Worm (Caenorhabditis elegans) whole organism, L1 larva: ENCODE data around the gene Y25C1A.14.
A peak's percentile ranks its signal among the peaks of the same experiment; 100 is the strongest.

ENCODE experiments used
- C04F5.9 ChIP-seq: sonication (generic microtip); optimal IDR thresholded peaks from 2 replicates; lab custom pipeline; 2016; ENCODE audit warnings: missing genetic modification characterization, missing compliant biosample characterization
- F16B12.6 ChIP-seq: fragments of 150-350 bp; optimal IDR thresholded peaks from 2 replicates; lab custom pipeline; 2014; ENCODE audit warnings: missing biosample characterization, missing genetic modification characterization
- Y116A8C.19 ChIP-seq: sonication (generic microtip); optimal IDR thresholded peaks from 2 replicates; lab custom pipeline; 2016; ENCODE audit warnings: missing compliant biosample characterization, missing genetic modification characterization, borderline replicate concordance
- aha-1 ChIP-seq: fragments of 150-350 bp; optimal IDR thresholded peaks from 2 replicates; lab custom pipeline; 2014; ENCODE audit warnings: missing biosample characterization, missing genetic modification characterization
- ama-1 ChIP-seq: fragments of 150-350 bp; optimal IDR thresholded peaks from 2 replicates; lab custom pipeline; 2014
- ceh-63 ChIP-seq: fragments of 200-800 bp; sonication (Bioruptor generic); optimal IDR thresholded peaks from 2 replicates; lab custom pipeline; 2018; ENCODE audit warnings: mild to moderate bottlenecking, missing genetic modification characterization, missing compliant biosample characterization
- ceh-8 ChIP-seq: fragments of 200-800 bp; sonication (Bioruptor generic); optimal IDR thresholded peaks from 2 replicates; lab custom pipeline; 2018; ENCODE audit warnings: mild to moderate bottlenecking, missing genetic modification characterization, moderate library complexity, missing compliant biosample characterization
- ceh-82 ChIP-seq, 3 experiments: fragments of 150-350 bp in 1 of 3; sonication (generic microtip) in 2 of 3; optimal IDR thresholded peaks; 2 replicates each; lab custom pipeline; 2014 to 2017; ENCODE audit warnings: missing biosample characterization in 3 of 3, missing genetic modification characterization in 3 of 3
- dsc-1 ChIP-seq: sonication (generic microtip); optimal IDR thresholded peaks from 2 replicates; lab custom pipeline; 2016; ENCODE audit warnings: mild to moderate bottlenecking, missing genetic modification characterization, missing compliant biosample characterization
- efl-1 ChIP-seq, 4 experiments: fragments of 150-350 bp; optimal IDR thresholded peaks in 3 of 4; peaks in 1 of 4; 1 replicate in 1 of 4; 2 replicates in 3 of 4; lab custom pipeline; 2014; ENCODE audit warnings: missing biosample characterization in 2 of 4, missing genetic modification characterization in 2 of 4, missing genetic modification reagents in 2 of 4
- egl-13 ChIP-seq: sonication (generic microtip); optimal IDR thresholded peaks from 2 replicates; lab custom pipeline; 2016; ENCODE audit warnings: missing genotype, missing genetic modification reagents, missing genetic modification characterization, missing compliant biosample characterization
- elt-3 ChIP-seq, 6 experiments: fragments of 150-350 bp in 1 of 6; sonication (generic microtip); optimal IDR thresholded peaks; 2 replicates each; lab custom pipeline; 2017 to 2018; ENCODE audit warnings: missing biosample characterization in 6 of 6, missing genetic modification characterization in 6 of 6, inconsistent platforms in 1 of 6
- fkh-10 ChIP-seq: sonication (generic microtip); optimal IDR thresholded peaks from 2 replicates; lab custom pipeline; 2017; ENCODE audit warnings: missing biosample characterization, missing genetic modification reagents, missing genetic modification characterization
- fkh-4 ChIP-seq: sonication (generic microtip); optimal IDR thresholded peaks from 2 replicates; lab custom pipeline; 2016; ENCODE audit warnings: missing compliant biosample characterization, missing genetic modification characterization, borderline replicate concordance
- fkh-8 ChIP-seq: sonication (generic microtip); optimal IDR thresholded peaks from 2 replicates; lab custom pipeline; 2016; ENCODE audit warnings: mild to moderate bottlenecking, missing genetic modification characterization, missing compliant biosample characterization
- grh-1 ChIP-seq: fragments of 200-800 bp; sonication (Bioruptor generic); IDR thresholded peaks from 2 replicates; pipeline ENCODE4 v1.3.6; 2022; ENCODE audit warnings: missing genetic modification reagents, missing genetic modification characterization, missing compliant biosample characterization
- hlh-17 ChIP-seq: fragments of 200-800 bp; sonication (Bioruptor generic); optimal IDR thresholded peaks from 2 replicates; lab custom pipeline; 2018; ENCODE audit warnings: missing genetic modification characterization, mild to moderate bottlenecking, missing compliant biosample characterization, moderate library complexity, borderline replicate concordance
- hlh-4 ChIP-seq: sonication (generic microtip); optimal IDR thresholded peaks from 2 replicates; lab custom pipeline; 2016; ENCODE audit warnings: mild to moderate bottlenecking, missing genetic modification characterization, missing compliant biosample characterization
- lin-35 ChIP-seq, 2 experiments: fragments of 150-350 bp; optimal IDR thresholded peaks; 2 replicates each; lab custom pipeline; 2014; ENCODE audit warnings: missing biosample characterization in 2 of 2, missing genetic modification characterization in 2 of 2, missing genetic modification reagents in 2 of 2
- lin-39 ChIP-seq: fragments of 150-350 bp; optimal IDR thresholded peaks from 2 replicates; lab custom pipeline; 2014; ENCODE audit warnings: missing biosample characterization, missing genetic modification reagents, missing genetic modification characterization
- lir-3 ChIP-seq: sonication (generic microtip); optimal IDR thresholded peaks from 2 replicates; lab custom pipeline; 2016; ENCODE audit warnings: mild to moderate bottlenecking, missing genetic modification characterization, moderate library complexity, missing compliant biosample characterization; ENCODE audit not compliant: poor library complexity
- mef-2 ChIP-seq: fragments of 150-350 bp; optimal IDR thresholded peaks from 2 replicates; lab custom pipeline; 2014; ENCODE audit warnings: missing biosample characterization, missing genetic modification characterization
- nhr-11 ChIP-seq: fragments of 150-350 bp; optimal IDR thresholded peaks from 2 replicates; lab custom pipeline; 2014; ENCODE audit warnings: missing biosample characterization, missing genetic modification characterization
- nhr-20 ChIP-seq: sonication (generic microtip); optimal IDR thresholded peaks from 2 replicates; lab custom pipeline; 2016; ENCODE audit warnings: mild to moderate bottlenecking, missing genetic modification characterization, missing compliant biosample characterization
- nhr-28 ChIP-seq: fragments of 150-350 bp; optimal IDR thresholded peaks from 2 replicates; lab custom pipeline; 2014; ENCODE audit warnings: missing biosample characterization, missing genetic modification characterization
- nhr-71 ChIP-seq: sonication (generic microtip); optimal IDR thresholded peaks from 2 replicates; lab custom pipeline; 2016; ENCODE audit warnings: mild to moderate bottlenecking, missing genetic modification characterization, moderate library complexity, missing compliant biosample characterization
- nhr-77 ChIP-seq: fragments of 150-350 bp; optimal IDR thresholded peaks from 2 replicates; lab custom pipeline; 2014; ENCODE audit warnings: missing biosample characterization, missing genetic modification characterization
- pag-3 ChIP-seq: sonication (generic microtip); optimal IDR thresholded peaks from 2 replicates; lab custom pipeline; 2017; ENCODE audit warnings: missing genetic modification characterization, mild to moderate bottlenecking, missing compliant biosample characterization, antibody characterized with exemption, borderline replicate concordance; ENCODE audit not compliant: insufficient read depth
- snpc-4 ChIP-seq: fragments of 150-350 bp; optimal IDR thresholded peaks from 2 replicates; lab custom pipeline; 2014; ENCODE audit warnings: missing biosample characterization, missing genetic modification characterization
- sox-4 ChIP-seq: sonication (generic microtip); optimal IDR thresholded peaks from 2 replicates; lab custom pipeline; 2016; ENCODE audit warnings: missing genetic modification characterization, missing compliant biosample characterization
- sptf-1 ChIP-seq: fragments of 150-350 bp; optimal IDR thresholded peaks from 2 replicates; lab custom pipeline; 2014; ENCODE audit warnings: missing biosample characterization, missing genetic modification characterization
- sup-37 ChIP-seq: fragments of 200-800 bp; sonication (Bioruptor generic); optimal IDR thresholded peaks from 2 replicates; lab custom pipeline; 2018; ENCODE audit warnings: mild to moderate bottlenecking, missing genetic modification characterization, missing compliant biosample characterization
- swsn-7 ChIP-seq: sonication (generic microtip); optimal IDR thresholded peaks from 2 replicates; lab custom pipeline; 2016; ENCODE audit warnings: missing genetic modification characterization, missing compliant biosample characterization
- unc-30 ChIP-seq: sonication (generic microtip); optimal IDR thresholded peaks from 2 replicates; lab custom pipeline; 2017; ENCODE audit warnings: missing biosample characterization, missing genetic modification characterization
- unc-62 ChIP-seq: fragments of 150-350 bp; optimal IDR thresholded peaks from 2 replicates; lab custom pipeline; 2014; ENCODE audit warnings: missing biosample characterization, missing genetic modification reagents, missing genetic modification characterization
- unc-98 ChIP-seq: fragments of 200-800 bp; sonication (Bioruptor generic); IDR thresholded peaks from 2 replicates; pipeline ENCODE4 v1.3.6; 2022; ENCODE audit warnings: missing genetic modification characterization, missing compliant biosample characterization
- xbp-1 ChIP-seq: sonication (generic microtip); optimal IDR thresholded peaks from 2 replicates; lab custom pipeline; 2016; ENCODE audit warnings: missing genetic modification characterization, missing compliant biosample characterization
- zag-1 ChIP-seq: fragments of 150-350 bp; optimal IDR thresholded peaks from 2 replicates; lab custom pipeline; 2014; ENCODE audit warnings: missing biosample characterization, missing genetic modification characterization
- zip-4 ChIP-seq: fragments of 200-800 bp; sonication (Bioruptor generic); optimal IDR thresholded peaks from 2 replicates; lab custom pipeline; 2018; ENCODE audit warnings: mild to moderate bottlenecking, missing genetic modification characterization, moderate library complexity, missing compliant biosample characterization
- ztf-11 ChIP-seq, 2 experiments: sonication (generic microtip); optimal IDR thresholded peaks; 2 replicates each; lab custom pipeline; 2016 to 2017; ENCODE audit warnings: missing genetic modification characterization in 2 of 2, missing biosample characterization in 1 of 2, missing compliant biosample characterization in 1 of 2

The Y25C1A.14 gene

DNA sequence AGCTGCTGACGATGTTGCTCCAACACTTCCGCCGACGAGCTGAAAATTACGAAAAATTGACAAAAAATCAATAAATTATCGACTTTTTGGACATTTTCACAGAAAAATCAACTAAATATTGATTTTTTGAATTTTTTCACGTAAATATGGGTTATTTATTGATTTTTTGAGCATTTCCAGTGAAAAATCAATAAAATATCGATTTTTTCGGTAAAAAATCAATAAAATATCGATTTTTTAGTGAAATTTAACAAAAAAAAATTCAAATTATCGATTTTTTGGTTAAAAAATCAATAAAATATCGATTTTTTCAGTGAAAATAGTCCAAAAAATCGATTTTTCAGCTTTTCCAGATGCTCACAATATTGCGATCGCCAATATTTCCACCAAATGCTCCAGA is 26.6 kb downstream of the Y25C1A.14 start:
- TF ChIP-seq xbp-1 (tag; lab: Kevin White, UChicago) (no peak), mef-2 (tag; lab: Kevin White, UChicago) (no peak), grh-1 (no peak), ceh-8 (GFP tag; lab: Kevin White, UChicago) (no peak), F16B12.6 (tag; lab: Kevin White, UChicago) (no peak), swsn-7 (no peak), ztf-11 (tag; optimal IDR thresholded peaks at IDR 0.05; lab: Kevin White, UChicago) (no peak), sptf-1 (no peak), lin-35 (GFP tag; optimal IDR thresholded peaks at IDR 0.05; lab: Kevin White, UChicago) (no peak), lir-3 (tag; lab: Kevin White, UChicago) (no peak)

DNA sequence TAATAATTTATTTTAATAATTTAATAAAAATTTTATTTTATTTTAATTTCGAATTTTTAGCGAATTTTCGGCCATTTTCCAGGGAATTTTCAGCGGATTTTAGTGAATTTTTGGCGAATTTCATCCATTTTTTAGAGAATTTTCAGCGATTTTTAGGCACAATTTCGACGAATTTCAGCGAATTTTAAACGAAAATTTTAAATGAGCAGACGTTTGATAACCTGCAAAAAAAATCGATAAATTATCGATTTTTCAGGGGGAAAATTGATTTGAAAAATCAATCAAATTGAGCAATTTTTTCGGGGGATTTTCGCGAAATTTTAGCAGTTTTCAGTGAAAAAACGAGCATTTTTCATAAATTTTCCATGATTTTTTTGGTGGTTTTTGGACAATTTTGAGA is 28.1 kb downstream of the Y25C1A.14 start:
- TF ChIP-seq unc-62 (GFP tag; lab: Kevin White, UChicago) (no peak), efl-1 (optimal IDR thresholded peaks at IDR 0.05; lab: Kevin White, UChicago) (no peak), efl-1 (GFP tag; optimal IDR thresholded peaks at IDR 0.05 in 1 of 2; lab: Kevin White, UChicago) (peak in 1 of 2 experiments; percentile 7)

ce11 chrII:3067896-3068295 is 28.9 kb downstream of the Y25C1A.14 start:
- TF ChIP-seq snpc-4 (tag; lab: Kevin White, UChicago) (no peak), dsc-1 (tag; lab: Kevin White, UChicago) (no peak), aha-1 (no peak), hlh-17 (no peak), nhr-20 (tag; lab: Kevin White, UChicago) (no peak), ceh-82 (tag; optimal IDR thresholded peaks at IDR 0.05; lab: Kevin White, UChicago) (no peak), xbp-1 (tag; lab: Kevin White, UChicago) (no peak), nhr-11 (no peak)

DNA sequence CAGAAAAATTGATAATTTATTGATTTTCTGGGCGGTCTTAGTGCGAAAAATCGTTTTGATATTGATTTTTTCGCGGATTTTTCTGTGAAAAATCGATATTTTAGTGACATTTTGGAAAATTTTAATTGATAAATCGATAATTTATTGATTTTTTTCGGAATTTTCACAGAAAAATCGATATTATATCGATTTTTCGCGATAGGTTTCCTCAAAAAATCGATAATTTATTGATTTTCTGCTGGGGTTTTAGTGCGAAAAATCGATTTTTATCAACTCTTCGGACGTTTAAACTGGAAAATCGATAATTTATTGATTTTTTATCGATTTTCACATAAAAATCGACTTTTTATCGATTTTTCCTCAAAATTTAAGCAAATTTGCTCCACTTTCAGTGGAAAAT is 29.3 kb downstream of the Y25C1A.14 start:
- TF ChIP-seq zag-1 (tag; lab: Kevin White, UChicago): no peak
- no peak for TF ChIP-seq Y116A8C.19 (tag; lab: Kevin White, UChicago)
- no peak for TF ChIP-seq pag-3 (tag; lab: Kevin White, UChicago)
- no peak for TF ChIP-seq lir-3 (tag; lab: Kevin White, UChicago)
- TF ChIP-seq nhr-28 (tag; lab: Kevin White, UChicago): no peak
- no peak for TF ChIP-seq nhr-77 (tag; lab: Kevin White, UChicago)
- no peak for TF ChIP-seq egl-13 (tag; lab: Kevin White, UChicago)
- no peak for TF ChIP-seq ama-1 (lab: Kevin White, UChicago)
- no peak for TF ChIP-seq C04F5.9
- no peak for TF ChIP-seq fkh-10 (GFP tag; lab: Kevin White, UChicago)
- TF ChIP-seq zip-4 (GFP tag; lab: Kevin White, UChicago): no peak
- no peak for TF ChIP-seq ztf-11 (tag; optimal IDR thresholded peaks at IDR 0.05; lab: Kevin White, UChicago)
- TF ChIP-seq fkh-4 (tag; lab: Kevin White, UChicago): no peak
- no peak for TF ChIP-seq F16B12.6 (tag; lab: Kevin White, UChicago)
- no peak for TF ChIP-seq ceh-63
- no peak for TF ChIP-seq unc-98 (GFP tag; lab: Robert Waterston, UW)
- no peak for TF ChIP-seq hlh-4 (tag; lab: Kevin White, UChicago)
- no peak for TF ChIP-seq fkh-8

ce11 chrII:3066401-3066800 is 30.4 kb downstream of the Y25C1A.14 start:
- TF ChIP-seq sox-4 (tag; lab: Kevin White, UChicago) (no peak), lin-39 (tag; lab: Kevin White, UChicago) (no peak), unc-30 (no peak), sup-37 (GFP tag; lab: Kevin White, UChicago) (no peak), elt-3 (tag; optimal IDR thresholded peaks at IDR 0.05; lab: Kevin White, UChicago) (no peak), nhr-71 (tag; lab: Kevin White, UChicago) (no peak)
